Worm (Caenorhabditis elegans): Measurements from ENCODE around the gene clec-158.

- TF ChIP-seq pqm-1 (tag; optimal IDR thresholded peaks at IDR 0.05) (no peak), fkh-6 (tag; optimal IDR thresholded peaks at IDR 0.05) (no peak), odd-2 (tag; optimal IDR thresholded peaks at IDR 0.05) (no peak), ama-1 (optimal IDR thresholded peaks at IDR 0.05) (no peak)
These were observed 35.8 kb upstream of the clec-158 start for ce11 chrIII:6895166-6895565.
